Worm (Caenorhabditis elegans): ENCODE measurements around the gene htz-1.

ce11 chrIV:4398420-4398819 lies 47.6 kb upstream of the htz-1 start:
- no peak for TF ChIP-seq ama-1 (optimal IDR thresholded peaks at IDR 0.05)
- no peak for TF ChIP-seq hnd-1 (tag; optimal IDR thresholded peaks at IDR 0.05)
- no peak for TF ChIP-seq ets-7 (tag; optimal IDR thresholded peaks at IDR 0.05)
- TF ChIP-seq scrt-1 (GFP tag; IDR thresholded peaks at IDR 0.05), result no peak
- TF ChIP-seq ceh-13 (GFP tag; optimal IDR thresholded peaks at IDR 0.05), result no peak
- TF ChIP-seq sea-1 (GFP tag; conservative IDR thresholded peaks at IDR 0.05), result no peak
- TF ChIP-seq flt-1 (GFP tag; IDR thresholded peaks at IDR 0.05), result no peak
- TF ChIP-seq B0310.2 (tag; optimal IDR thresholded peaks at IDR 0.05), result no peak
- no peak for TF ChIP-seq F13C5.2 (tag; optimal IDR thresholded peaks at IDR 0.05)

All from whole organism, early embryonic.